Fruit fly (Drosophila melanogaster): ENCODE measurements around the gene Cpr64Aa.

DNA sequence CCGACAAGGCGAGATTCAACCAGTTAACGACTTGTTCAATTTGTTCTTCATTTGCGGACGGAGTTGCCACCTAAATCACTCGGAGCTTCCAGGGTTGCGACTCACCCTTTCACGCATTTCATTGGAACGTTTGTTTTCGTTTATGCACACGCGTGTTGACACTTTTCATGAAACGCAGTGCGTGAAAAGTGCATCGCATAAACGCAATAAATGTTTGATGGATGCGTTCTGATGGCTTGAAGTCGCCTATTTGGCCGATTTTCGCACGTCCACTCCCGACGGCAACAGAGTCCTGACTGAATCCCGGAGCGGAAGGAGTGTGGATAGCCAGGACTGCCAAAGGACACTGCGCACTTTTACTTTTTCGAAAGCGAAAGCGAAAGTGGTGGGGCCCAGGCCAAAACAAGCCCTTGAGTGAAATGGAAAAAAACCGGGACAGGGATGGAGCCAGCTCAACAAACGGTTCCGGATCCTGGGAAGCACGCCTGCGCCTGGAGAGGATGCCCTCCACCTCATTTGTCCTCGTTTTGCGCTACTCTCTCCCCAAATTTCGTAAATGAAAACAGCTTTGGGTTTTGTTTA, 30.9 kb downstream of the Cpr64Aa start, which contains the start of gene Teh4:
- TF ChIP-seq Stat92E (GFP tag; optimal IDR thresholded peaks at IDR 0.05) (no peak), ind (GFP tag; optimal IDR thresholded peaks at IDR 0.05) (no peak), CG7271 (tag; optimal IDR thresholded peaks at IDR 0.05) (no peak), NfI (GFP tag; optimal IDR thresholded peaks at IDR 0.05) (no peak), CG14441 (GFP tag; IDR thresholded peaks at IDR 0.05) (no peak), CG14860 (GFP tag; IDR thresholded peaks at IDR 0.05; ENCODE audit: partially characterized antibody) (no peak), CG11093 (GFP tag; IDR thresholded peaks at IDR 0.05) (no peak), hth (optimal IDR thresholded peaks at IDR 0.05) (no peak), eve (GFP tag; optimal IDR thresholded peaks at IDR 0.05) (no peak), odd (GFP tag; optimal IDR thresholded peaks at IDR 0.05) (no peak), stwl (tag; optimal IDR thresholded peaks at IDR 0.05) (no peak)

Data from whole organism, embryonic.